Fruit fly (Drosophila melanogaster): ENCODE results near the gene Capr.

- TF ChIP-seq kay (GFP tag; ENCODE audit: borderline replicate concordance) (no peak), Clk (GFP tag; optimal IDR thresholded peaks at IDR 0.05) (no peak), CG14711 (tag; optimal IDR thresholded peaks at IDR 0.05) (peak; percentile 6), bab1 (GFP tag; optimal IDR thresholded peaks at IDR 0.05) (peak; percentile 58), cic (GFP tag; optimal IDR thresholded peaks at IDR 0.05) (no peak), CG1620 (GFP tag; optimal IDR thresholded peaks at IDR 0.05) (peak; percentile 44), CG33017 (tag; optimal IDR thresholded peaks at IDR 0.05) (no peak), CG12768 (GFP tag; optimal IDR thresholded peaks at IDR 0.05) (peak; percentile 35), cnc (optimal IDR thresholded peaks at IDR 0.05) (no peak), Crg-1 (GFP tag; optimal IDR thresholded peaks at IDR 0.05) (no peak)
Measured at dm6 chr3L:18672203-18672602, 921 bp downstream of the Capr start.
